Fruit fly (Drosophila melanogaster) whole organism, embryonic: Measurements from ENCODE around the gene ddbt.

Source experiments
- BtbVII ChIP-seq: fragments of 200-800 bp; sonication (Bioruptor generic); optimal IDR thresholded peaks from 3 replicates; lab custom pipeline; 2017; ENCODE audit warnings: missing biosample characterization, mild to moderate bottlenecking, missing genetic modification characterization
- Bteb2 ChIP-seq: fragments of 200-800 bp; sonication (Bioruptor generic); optimal IDR thresholded peaks from 2 replicates; lab custom pipeline; 2016; ENCODE audit warnings: missing biosample characterization, missing genetic modification characterization
- CG10274 ChIP-seq: fragments of 200-800 bp; sonication (Bioruptor generic); optimal IDR thresholded peaks from 3 replicates; lab custom pipeline; 2017; ENCODE audit warnings: missing biosample characterization, mild to moderate bottlenecking, missing genetic modification characterization
- CG11085 ChIP-seq: fragments of 200-800 bp; sonication (Bioruptor generic); IDR thresholded peaks from 2 replicates; pipeline ENCODE4 v1.3.6; 2022; ENCODE audit warnings: missing biosample characterization, missing genetic modification characterization
- CG11093 ChIP-seq: fragments of 200-800 bp; sonication (Bioruptor generic); IDR thresholded peaks from 3 replicates; pipeline ENCODE4 v1.3.6; 2022; ENCODE audit warnings: missing biosample characterization, missing genetic modification characterization
- CG11504 ChIP-seq: fragments of 200-800 bp; sonication (Bioruptor generic); optimal IDR thresholded peaks from 3 replicates; lab custom pipeline; 2019; ENCODE audit warnings: missing biosample characterization, mild to moderate bottlenecking, missing genetic modification characterization, moderate library complexity
- CG12104 ChIP-seq: fragments of 200-800 bp; sonication (Bioruptor generic); optimal IDR thresholded peaks from 3 replicates; lab custom pipeline; 2016; ENCODE audit warnings: missing biosample characterization, missing genetic modification characterization
- CG12236 ChIP-seq: fragments of 200-800 bp; sonication (Bioruptor generic); optimal IDR thresholded peaks from 2 replicates; lab custom pipeline; 2016; ENCODE audit warnings: missing biosample characterization, missing genetic modification characterization
- CG13894 ChIP-seq: fragments of 200-800 bp; sonication (Bioruptor generic); optimal IDR thresholded peaks from 3 replicates; lab custom pipeline; 2018; ENCODE audit warnings: missing biosample characterization, mild to moderate bottlenecking, missing genetic modification characterization, moderate library complexity
- CG14965 ChIP-seq: fragments of 200-800 bp; sonication (Bioruptor generic); optimal IDR thresholded peaks from 2 replicates; lab custom pipeline; 2016; ENCODE audit warnings: missing biosample characterization, missing genetic modification characterization, borderline replicate concordance
- CG16813 ChIP-seq: fragments of 200-800 bp; sonication (Bioruptor generic); IDR thresholded peaks from 3 replicates; pipeline ENCODE4 v1.3.6; 2022; ENCODE audit warnings: missing biosample characterization, missing genetic modification characterization; ENCODE audit not compliant: partially characterized antibody
- CG17568 ChIP-seq: fragments of 200-800 bp; sonication (Bioruptor generic); optimal IDR thresholded peaks from 2 replicates; lab custom pipeline; 2018; ENCODE audit warnings: missing biosample characterization, mild to moderate bottlenecking, missing genetic modification characterization, moderate library complexity
- CG18011 ChIP-seq: fragments of 200-800 bp; sonication (Bioruptor generic); optimal IDR thresholded peaks from 2 replicates; lab custom pipeline; 2017; ENCODE audit warnings: missing biosample characterization, missing genetic modification characterization, mild to moderate bottlenecking, moderate library complexity, missing genotype
- CG2678 ChIP-seq: fragments of 200-800 bp; sonication (Bioruptor generic); optimal IDR thresholded peaks from 3 replicates; lab custom pipeline; 2019; ENCODE audit warnings: missing biosample characterization, mild to moderate bottlenecking, missing genetic modification characterization, moderate library complexity
- CG3838 ChIP-seq: fragments of 200-800 bp; sonication (Bioruptor generic); optimal IDR thresholded peaks from 3 replicates; lab custom pipeline; 2016; ENCODE audit warnings: missing biosample characterization, missing genetic modification characterization
- CG4854 ChIP-seq: fragments of 200-800 bp; sonication (Bioruptor generic); optimal IDR thresholded peaks from 2 replicates; lab custom pipeline; 2016; ENCODE audit warnings: missing biosample characterization, missing genetic modification characterization, inconsistent platforms
- CG6813 ChIP-seq: fragments of 200-800 bp; sonication (Bioruptor generic); optimal IDR thresholded peaks from 2 replicates; lab custom pipeline; 2017; ENCODE audit warnings: missing biosample characterization, missing genetic modification characterization, mild to moderate bottlenecking, moderate library complexity, missing genetic modification reagents
- CG7839 ChIP-seq: fragments of 200-800 bp; sonication (Bioruptor generic); optimal IDR thresholded peaks from 3 replicates; lab custom pipeline; 2018; ENCODE audit warnings: missing biosample characterization, mild to moderate bottlenecking, missing genetic modification characterization, moderate library complexity
- CG8089 ChIP-seq: fragments of 200-800 bp; sonication (Bioruptor generic); optimal IDR thresholded peaks from 3 replicates; lab custom pipeline; 2016; ENCODE audit warnings: missing biosample characterization, missing genetic modification characterization
- CG9727 ChIP-seq: fragments of 200-800 bp; sonication (Bioruptor generic); optimal IDR thresholded peaks from 3 replicates; lab custom pipeline; 2017; ENCODE audit warnings: missing biosample characterization, mild to moderate bottlenecking, missing genetic modification characterization
- D ChIP-seq, 2 experiments: fragments of 200-800 bp in 1 of 2; fragments of >200 bp in 1 of 2; sonication (Bioruptor generic) in 1 of 2; optimal IDR thresholded peaks; 2 replicates in 1 of 2; 3 replicates in 1 of 2; lab custom pipeline; 2017; ENCODE audit warnings: mild to moderate bottlenecking in 1 of 2, missing biosample characterization in 1 of 2, missing genetic modification characterization in 1 of 2, missing genetic modification reagents in 1 of 2
- Dp ChIP-seq: fragments of 200-800 bp; sonication (Bioruptor generic); optimal IDR thresholded peaks from 2 replicates; lab custom pipeline; 2018; ENCODE audit warnings: missing biosample characterization, mild to moderate bottlenecking, missing genetic modification characterization, moderate library complexity
- Dref ChIP-seq: fragments of 200-800 bp; sonication (Bioruptor generic); IDR thresholded peaks from 2 replicates; pipeline ENCODE4 v1.3.6; 2022; ENCODE audit warnings: missing biosample characterization, missing genetic modification characterization
- ERR ChIP-seq: fragments of 200-800 bp; sonication (Bioruptor generic); optimal IDR thresholded peaks from 2 replicates; lab custom pipeline; 2016; ENCODE audit warnings: missing biosample characterization, missing genetic modification characterization
- Fer1 ChIP-seq: fragments of 200-800 bp; sonication (Bioruptor generic); optimal IDR thresholded peaks from 2 replicates; lab custom pipeline; 2017; ENCODE audit warnings: missing biosample characterization, mild to moderate bottlenecking, missing genetic modification characterization
- HmgZ ChIP-seq: fragments of 200-800 bp; sonication (Bioruptor generic); optimal IDR thresholded peaks from 2 replicates; lab custom pipeline; 2018; ENCODE audit warnings: missing biosample characterization, mild to moderate bottlenecking, missing genetic modification characterization
- Poxn ChIP-seq: fragments of 200-800 bp; sonication (Bioruptor generic); IDR thresholded peaks from 2 replicates; pipeline ENCODE4 v1.3.6; 2022; ENCODE audit warnings: missing biosample characterization, missing genetic modification characterization
- Side ChIP-seq: fragments of 200-800 bp; sonication (Bioruptor generic); optimal IDR thresholded peaks from 2 replicates; lab custom pipeline; 2016; ENCODE audit warnings: missing biosample characterization, missing genetic modification characterization
- Sin3A ChIP-seq: fragments of >200 bp; optimal IDR thresholded peaks from 2 replicates; lab custom pipeline; 2018
- al ChIP-seq: fragments of 200-800 bp; sonication (Bioruptor generic); IDR thresholded peaks from 2 replicates; pipeline ENCODE4 v1.3.6; 2022; ENCODE audit warnings: missing biosample characterization, missing genetic modification characterization
- bab2 ChIP-seq: fragments of 200-800 bp; sonication (Bioruptor generic); optimal IDR thresholded peaks from 2 replicates; lab custom pipeline; 2016; ENCODE audit warnings: missing biosample characterization, missing genetic modification characterization
- bowl ChIP-seq: fragments of 200-800 bp; sonication (Bioruptor generic); IDR thresholded peaks from 2 replicates; pipeline ENCODE4 v1.3.6; 2022; ENCODE audit warnings: missing biosample characterization, missing genetic modification characterization
- cad ChIP-seq: fragments of >200 bp; optimal IDR thresholded peaks from 2 replicates; lab custom pipeline; 2017; ENCODE audit warnings: missing biosample characterization, missing genetic modification characterization
- crp ChIP-seq, 2 experiments: fragments of 200-800 bp; sonication (Bioruptor generic); optimal IDR thresholded peaks; 2 replicates in 1 of 2; 3 replicates in 1 of 2; lab custom pipeline; 2017; ENCODE audit warnings: missing biosample characterization in 2 of 2, missing genetic modification characterization in 2 of 2, mild to moderate bottlenecking in 1 of 2, moderate library complexity in 1 of 2
- dati ChIP-seq: fragments of 200-800 bp; sonication (Bioruptor generic); IDR thresholded peaks from 2 replicates; pipeline ENCODE4 v1.3.6; 2022; ENCODE audit warnings: missing biosample characterization, missing genetic modification characterization
- esg ChIP-seq: fragments of 200-800 bp; sonication (Bioruptor generic); conservative IDR thresholded peaks from 2 replicates; pipeline ENCODE4 v1.3.6; 2022; ENCODE audit warnings: missing biosample characterization, missing genetic modification characterization
- gfzf ChIP-seq: fragments of 200-800 bp; sonication (Bioruptor generic); optimal IDR thresholded peaks from 2 replicates; lab custom pipeline; 2016; ENCODE audit warnings: missing biosample characterization, mild to moderate bottlenecking, missing genetic modification characterization, moderate library complexity
- grn ChIP-seq: fragments of 200-800 bp; sonication (Bioruptor generic); optimal IDR thresholded peaks from 3 replicates; lab custom pipeline; 2017; ENCODE audit warnings: missing biosample characterization, missing genetic modification characterization
- gt ChIP-seq: fragments of 200-800 bp; sonication (Bioruptor generic); IDR thresholded peaks from 2 replicates; pipeline ENCODE4 v1.3.6; 2022; ENCODE audit warnings: missing biosample characterization, missing genetic modification characterization
- lola ChIP-seq, 3 experiments: fragments of >200 bp in 2 of 3; fragments of 200-800 bp in 1 of 3; sonication (Bioruptor generic) in 1 of 3; optimal IDR thresholded peaks; 2 replicates each; lab custom pipeline; 2017 to 2019; ENCODE audit warnings: missing biosample characterization in 3 of 3, missing genetic modification characterization in 3 of 3, mild to moderate bottlenecking in 1 of 3, moderate library complexity in 1 of 3
- luna ChIP-seq: fragments of 200-800 bp; sonication (Bioruptor generic); optimal IDR thresholded peaks from 2 replicates; lab custom pipeline; 2016; ENCODE audit warnings: missing biosample characterization, missing genetic modification characterization
- org-1 ChIP-seq: fragments of 200-800 bp; sonication (Bioruptor generic); optimal IDR thresholded peaks from 2 replicates; lab custom pipeline; 2017; ENCODE audit warnings: missing biosample characterization, missing genetic modification characterization
- pum ChIP-seq: fragments of 200-800 bp; sonication (Bioruptor generic); optimal IDR thresholded peaks from 2 replicates; lab custom pipeline; 2016; ENCODE audit warnings: missing biosample characterization, missing genetic modification characterization
- ranshi ChIP-seq: fragments of 200-800 bp; sonication (Bioruptor generic); IDR thresholded peaks from 2 replicates; pipeline ENCODE4 v1.3.6; 2022; ENCODE audit warnings: missing biosample characterization, missing genetic modification characterization
- sr ChIP-seq: fragments of 200-800 bp; sonication (Bioruptor generic); IDR thresholded peaks from 3 replicates; pipeline ENCODE4 v1.3.6; 2022; ENCODE audit warnings: missing biosample characterization, missing genetic modification characterization
- tin ChIP-seq: fragments of 200-800 bp; sonication (Bioruptor generic); optimal IDR thresholded peaks from 3 replicates; lab custom pipeline; 2016; ENCODE audit warnings: missing biosample characterization, missing genetic modification characterization
- tna ChIP-seq: fragments of 200-800 bp; sonication (Bioruptor generic); IDR thresholded peaks from 2 replicates; pipeline ENCODE4 v1.3.6; 2022; ENCODE audit warnings: missing biosample characterization, missing genetic modification characterization; ENCODE audit not compliant: partially characterized antibody
- yki ChIP-seq: fragments of >200 bp; optimal IDR thresholded peaks from 3 replicates; lab custom pipeline; 2018
- zfh1 ChIP-seq: fragments of 200-800 bp; sonication (Bioruptor generic); IDR thresholded peaks from 3 replicates; pipeline ENCODE4 v1.3.6; 2022; ENCODE audit warnings: missing biosample characterization, missing genetic modification characterization

The ddbt gene

DNA sequence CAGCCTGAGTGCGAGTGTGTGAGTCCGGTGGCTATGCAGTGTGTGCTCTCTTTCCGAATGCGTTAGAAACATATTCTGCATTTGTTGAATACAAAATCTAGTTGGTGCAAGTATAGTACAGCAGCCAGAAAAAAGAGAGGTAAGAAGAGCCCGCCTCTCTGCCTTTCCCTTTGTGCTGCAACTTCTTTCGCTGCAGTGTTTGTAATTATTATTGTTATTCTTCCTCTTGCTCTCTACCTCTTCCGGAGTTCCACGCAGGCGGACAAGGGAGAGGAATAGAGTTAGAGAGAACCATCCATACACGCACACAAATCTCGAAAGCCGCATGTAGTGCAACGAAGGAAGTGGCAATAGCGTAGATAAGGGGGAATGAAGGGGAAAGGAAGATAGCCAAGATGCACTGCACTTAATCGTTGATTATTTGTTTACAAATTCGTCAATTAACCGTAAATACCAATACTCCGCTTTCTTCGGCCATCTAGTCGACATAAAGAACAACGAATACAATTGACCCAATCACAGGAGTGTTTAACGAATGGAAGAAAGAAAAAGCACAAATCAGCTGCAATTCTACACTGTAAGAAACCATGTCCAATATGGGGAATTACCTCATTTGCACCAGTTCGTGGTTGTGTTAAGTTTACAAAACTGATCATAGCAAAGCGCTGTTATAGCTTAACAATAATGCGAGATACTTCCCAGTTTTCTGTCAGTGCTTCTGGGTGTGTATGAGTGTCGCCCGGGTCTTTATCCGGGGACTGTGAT, 30.9 kb downstream of the ddbt start (continued):
- 0 out of 3 replicates have a peak, but pooled peaks have one; percentile 36 for TF ChIP-seq sr (GFP tag; lab: Robert Waterston, UW)
- no peak for TF ChIP-seq bowl (GFP tag; lab: Robert Waterston, UW)
- no peak for TF ChIP-seq Dp (GFP tag; lab: Kevin White, UChicago)
- peak; percentile 55; the same call in 1 of the 2 replicates for TF ChIP-seq ranshi (GFP tag; lab: Robert Waterston, UW)
- peak in 1 of 3 experiments; percentile 69 for TF ChIP-seq lola (GFP tag; optimal IDR thresholded peaks at IDR 0.05; lab: Kevin White, UChicago)
- TF ChIP-seq Bteb2 (GFP tag; lab: Kevin White, UChicago) = no peak
- TF ChIP-seq CG8089 (GFP tag; lab: Kevin White, UChicago) = peak; percentile 73
- TF ChIP-seq CG6813 (GFP tag; lab: Kevin White, UChicago) = peak; percentile 63
- no peak for TF ChIP-seq gfzf (GFP tag; lab: Kevin White, UChicago)
- TF ChIP-seq Sin3A (lab: Kevin White, UChicago) = no peak
- TF ChIP-seq CG12104 (GFP tag; lab: Kevin White, UChicago) = no peak
- TF ChIP-seq CG18011 (GFP tag; lab: Kevin White, UChicago) = no peak
- peak; percentile 75 for TF ChIP-seq CG7839 (tag; lab: Kevin White, UChicago)
- TF ChIP-seq CG11093 = peak; percentile 75; the same call in 2 of the 3 replicates
- no peak for TF ChIP-seq CG3838
- peak; percentile 72 for TF ChIP-seq CG9727 (GFP tag; lab: Kevin White, UChicago)
- TF ChIP-seq CG4854 (GFP tag; lab: Kevin White, UChicago) = no peak
- no peak for TF ChIP-seq Poxn (GFP tag; lab: Robert Waterston, UW)
- no peak for TF ChIP-seq Dref
- TF ChIP-seq CG14965 (GFP tag; lab: Kevin White, UChicago) = no peak
- no peak for TF ChIP-seq cad
- 0 out of 2 replicates have a peak, but pooled peaks have one; percentile 4 for TF ChIP-seq al
- TF ChIP-seq BtbVII = no peak
- no peak for TF ChIP-seq HmgZ (tag; lab: Kevin White, UChicago)
- TF ChIP-seq esg (GFP tag; lab: Robert Waterston, UW) = peak; percentile 55; the same call in 1 of the 2 replicates
- no peak for TF ChIP-seq tna (GFP tag; lab: Robert Waterston, UW)
- peak; percentile 24; the same call in 1 of the 2 replicates for TF ChIP-seq gt (GFP tag; lab: Robert Waterston, UW)
- TF ChIP-seq yki (lab: Kevin White, UChicago) = no peak
- peak; percentile 69 for TF ChIP-seq Side
- TF ChIP-seq CG12236 (GFP tag; lab: Kevin White, UChicago) = peak; percentile 81
- TF ChIP-seq zfh1 (GFP tag; lab: Robert Waterston, UW) = peak; percentile 92
- peak in 1 of 2 experiments; percentile 50 for TF ChIP-seq crp (GFP tag; optimal IDR thresholded peaks at IDR 0.05; lab: Kevin White, UChicago)
- peak; percentile 73 for TF ChIP-seq dati (GFP tag; lab: Robert Waterston, UW)
- peak; percentile 34 for TF ChIP-seq CG17568 (GFP tag; lab: Kevin White, UChicago)
- peak; percentile 75 for TF ChIP-seq CG11504 (tag; lab: Kevin White, UChicago)
- peak; percentile 71 for TF ChIP-seq CG2678 (tag; lab: Kevin White, UChicago)
- peak; percentile 76 for TF ChIP-seq tin (GFP tag; lab: Kevin White, UChicago)
- no peak for TF ChIP-seq luna (GFP tag; lab: Kevin White, UChicago)
- no peak for TF ChIP-seq grn (GFP tag; lab: Kevin White, UChicago)
- TF ChIP-seq D (optimal IDR thresholded peaks at IDR 0.05; lab: Kevin White, UChicago) = no peak
- peak; percentile 83 for TF ChIP-seq D (GFP tag; optimal IDR thresholded peaks at IDR 0.05; lab: Kevin White, UChicago)
- peak; percentile 76 for TF ChIP-seq pum (GFP tag; lab: Kevin White, UChicago)
- TF ChIP-seq CG16813 (GFP tag; lab: Robert Waterston, UW) = no peak
- TF ChIP-seq CG10274 (GFP tag; lab: Kevin White, UChicago) = no peak
- TF ChIP-seq ERR (GFP tag; lab: Kevin White, UChicago) = no peak
- TF ChIP-seq Fer1 (GFP tag; lab: Kevin White, UChicago) = no peak
- no peak for TF ChIP-seq CG11085 (GFP tag; lab: Robert Waterston, UW)
- peak; percentile 70 for TF ChIP-seq org-1 (GFP tag; lab: Kevin White, UChicago)
- no peak for TF ChIP-seq CG13894
- peak; percentile 57 for TF ChIP-seq bab2 (GFP tag; lab: Kevin White, UChicago)
